Fruit fly (Drosophila melanogaster): ENCODE data around the gene Or1a.

DNA sequence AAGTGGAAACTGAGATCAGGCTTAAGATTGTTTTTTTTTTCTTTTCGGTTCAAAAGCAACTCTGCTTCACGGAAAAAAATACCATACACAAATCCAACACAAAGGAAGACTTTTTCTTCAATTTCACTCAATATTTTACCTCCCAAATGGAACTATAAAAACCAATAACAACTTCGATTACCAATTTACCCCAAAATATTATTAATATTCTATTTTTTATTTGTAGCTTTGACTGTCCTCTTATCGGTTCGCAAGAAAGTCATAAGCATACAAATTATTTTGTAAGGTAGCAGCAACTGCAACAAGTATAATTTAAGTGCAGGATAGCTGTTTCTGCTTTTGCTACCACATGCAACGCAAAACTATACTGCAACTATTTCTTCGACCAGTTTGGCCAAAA is 19.0 kb downstream of the Or1a start:
- TF ChIP-seq EcR (GFP tag; optimal IDR thresholded peaks at IDR 0.05) = no peak
- no peak for TF ChIP-seq Ets98B (GFP tag; IDR thresholded peaks at IDR 0.05)
- TF ChIP-seq gl (tag; optimal IDR thresholded peaks at IDR 0.05) = no peak
- TF ChIP-seq CG15710 (tag; optimal IDR thresholded peaks at IDR 0.05) = no peak
- TF ChIP-seq CG8159 (tag; optimal IDR thresholded peaks at IDR 0.05) = no peak
- TF ChIP-seq CG17806 (tag; optimal IDR thresholded peaks at IDR 0.05) = no peak
- no peak for TF ChIP-seq CG13204 (GFP tag; optimal IDR thresholded peaks at IDR 0.05)

Measured in whole organism, pupa.